Worm (Caenorhabditis elegans): ENCODE measurements around the gene Y32H12A.6.

ce11 chrIII:5421406-5421805 is 39.4 kb upstream of the Y32H12A.6 start:
- TF ChIP-seq klf-2 (GFP tag; conservative IDR thresholded peaks at IDR 0.05): no peak
- no peak for TF ChIP-seq med-1 (GFP tag; optimal IDR thresholded peaks at IDR 0.05; ENCODE audit: insufficient read depth)
- no peak for TF ChIP-seq ref-1 (GFP tag; conservative IDR thresholded peaks at IDR 0.05)
- no peak for TF ChIP-seq flt-1 (GFP tag; IDR thresholded peaks at IDR 0.05)
- TF ChIP-seq ztf-23 (GFP tag; IDR thresholded peaks at IDR 0.05): no peak
- TF ChIP-seq cog-1 (tag; optimal IDR thresholded peaks at IDR 0.05): no peak
- TF ChIP-seq T22C8.4 (GFP tag; IDR thresholded peaks at IDR 0.05): no peak
- TF ChIP-seq tab-1 (GFP tag; IDR thresholded peaks at IDR 0.05): no peak
- TF ChIP-seq ztf-29 (GFP tag; IDR thresholded peaks at IDR 0.05): no peak
